Worm (Caenorhabditis elegans) whole organism, L2 larva: ENCODE data around the gene rev-3.

ENCODE experiments used
- egl-27 ChIP-seq: sonication (generic microtip); optimal IDR thresholded peaks from 3 replicates; lab custom pipeline; 2017; ENCODE audit warnings: missing biosample characterization, missing genetic modification reagents, missing genetic modification characterization
- lsy-2 ChIP-seq, 2 experiments: fragments of 150-350 bp in 1 of 2; sonication (generic microtip) in 1 of 2; optimal IDR thresholded peaks; 2 replicates each; lab custom pipeline; 2014 to 2017; ENCODE audit warnings: missing biosample characterization in 2 of 2, missing genetic modification characterization in 2 of 2
- nhr-237 ChIP-seq: fragments of 150-350 bp; optimal IDR thresholded peaks from 2 replicates; lab custom pipeline; 2014; ENCODE audit warnings: missing biosample characterization, missing genetic modification characterization
- snpc-4 ChIP-seq: fragments of 150-350 bp; optimal IDR thresholded peaks from 2 replicates; lab custom pipeline; 2014; ENCODE audit warnings: missing biosample characterization, missing genetic modification characterization
- unc-62 ChIP-seq: fragments of 150-350 bp; optimal IDR thresholded peaks from 2 replicates; lab custom pipeline; 2014; ENCODE audit warnings: missing biosample characterization, missing genetic modification reagents, missing genetic modification characterization
- ztf-4 ChIP-seq: fragments of 150-350 bp; optimal IDR thresholded peaks from 2 replicates; lab custom pipeline; 2014; ENCODE audit warnings: missing biosample characterization, missing genetic modification characterization

DNA sequence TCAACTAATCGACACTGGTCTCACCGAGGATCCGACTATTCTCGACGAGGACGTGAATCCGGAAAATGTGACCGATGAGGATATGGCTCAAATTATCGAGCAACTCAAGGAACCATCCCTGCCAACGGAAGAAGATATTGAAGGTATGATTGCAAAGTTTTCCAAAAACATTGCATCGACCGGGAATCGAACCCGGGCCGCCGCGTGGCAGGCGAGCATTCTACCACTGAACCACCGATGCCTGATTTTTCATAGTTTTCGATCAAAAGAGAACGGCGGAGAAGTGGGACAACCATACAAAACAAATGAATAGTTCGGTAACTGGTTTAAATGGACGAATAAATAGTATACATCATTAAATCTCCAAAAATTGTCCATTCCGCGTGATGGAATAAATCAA is 28.6 kb downstream of the rev-3 start:
- TF ChIP-seq ztf-4 (tag; lab: Kevin White, UChicago) (no peak), snpc-4 (no peak), unc-62 (no peak), nhr-237 (tag; lab: Kevin White, UChicago) (no peak), egl-27 (tag; lab: Kevin White, UChicago) (no peak), lsy-2 (tag; optimal IDR thresholded peaks at IDR 0.05; lab: Kevin White, UChicago) (no peak)
